Worm (Caenorhabditis elegans): Measurements from ENCODE around the gene srh-272.

- TF ChIP-seq ama-1 (optimal IDR thresholded peaks at IDR 0.05) (no peak), nhr-237 (tag; optimal IDR thresholded peaks at IDR 0.05) (no peak), egl-27 (tag; optimal IDR thresholded peaks at IDR 0.05) (no peak), elt-1 (tag; optimal IDR thresholded peaks at IDR 0.05) (no peak)
These were observed 17.9 kb downstream of the srh-272 start, which contains the start of gene ifc-1 for ce11 chrV:2881016-2881415.

All from whole organism, L3 larva.